Fruit fly (Drosophila melanogaster): ENCODE measurements around the gene CG12099.
A peak's percentile ranks its signal among the peaks of the same experiment; 100 is the strongest.

Gene CG12099

dm6 chr3L:1558178-1558788, at the start of gene CG12099, which contains the start of gene Pex10:
CG12099 (minus strand) TSS chr3L:1558484.
Pex10 (plus strand) TSS chr3L:1558228.
- no peak for TF ChIP-seq psq (optimal IDR thresholded peaks at IDR 0.05)
- TF ChIP-seq usp (GFP tag; optimal IDR thresholded peaks at IDR 0.05) = no peak
- no peak for TF ChIP-seq EcR (GFP tag; optimal IDR thresholded peaks at IDR 0.05)
- TF ChIP-seq Dll (optimal IDR thresholded peaks at IDR 0.05) = no peak
- TF ChIP-seq pan (optimal IDR thresholded peaks at IDR 0.05) = no peak
- no peak for TF ChIP-seq CG8478 (optimal IDR thresholded peaks at IDR 0.05)

- TF ChIP-seq Dll (optimal IDR thresholded peaks at IDR 0.05) (no peak), pan (optimal IDR thresholded peaks at IDR 0.05) (no peak), EcR (GFP tag; optimal IDR thresholded peaks at IDR 0.05) (no peak), CG8478 (optimal IDR thresholded peaks at IDR 0.05) (no peak), usp (GFP tag; optimal IDR thresholded peaks at IDR 0.05) (no peak), psq (optimal IDR thresholded peaks at IDR 0.05) (no peak)
These were observed 44.5 kb upstream of the CG12099 start, which contains the start of the genes CG18170 and CG33791 for dm6 chr3L:1602833-1603128. CG18170 (plus strand) TSS chr3L:1602954. CG33791 (plus strand) TSS chr3L:1602954.

- TF ChIP-seq psq (optimal IDR thresholded peaks at IDR 0.05) (no peak), EcR (GFP tag; optimal IDR thresholded peaks at IDR 0.05) (no peak), Dll (optimal IDR thresholded peaks at IDR 0.05) (no peak), pan (optimal IDR thresholded peaks at IDR 0.05) (no peak), usp (GFP tag; optimal IDR thresholded peaks at IDR 0.05) (no peak), CG8478 (optimal IDR thresholded peaks at IDR 0.05) (no peak)
These were observed 44.0 kb upstream of the CG12099 start, which contains the start of gene CG12104 for dm6 chr3L:1602064-1602832. CG12104 (minus strand) TSS chr3L:1602674.

- TF ChIP-seq psq (optimal IDR thresholded peaks at IDR 0.05) = no peak
- TF ChIP-seq usp (GFP tag; optimal IDR thresholded peaks at IDR 0.05) = no peak
- TF ChIP-seq pan (optimal IDR thresholded peaks at IDR 0.05) = no peak
- TF ChIP-seq Dll (optimal IDR thresholded peaks at IDR 0.05) = no peak
- TF ChIP-seq EcR (GFP tag; optimal IDR thresholded peaks at IDR 0.05) = no peak
- no peak for TF ChIP-seq CG8478 (optimal IDR thresholded peaks at IDR 0.05)
These were observed 34.7 kb upstream of the CG12099 start for dm6 chr3L:1592822-1593452.

- no peak for TF ChIP-seq Dll (optimal IDR thresholded peaks at IDR 0.05)
- TF ChIP-seq psq (optimal IDR thresholded peaks at IDR 0.05) = no peak
These were observed 33.5 kb upstream of the CG12099 start for dm6 chr3L:1591692-1592371.

- no peak for TF ChIP-seq EcR (GFP tag; optimal IDR thresholded peaks at IDR 0.05)
- no peak for TF ChIP-seq pan (optimal IDR thresholded peaks at IDR 0.05)
- TF ChIP-seq usp (GFP tag; optimal IDR thresholded peaks at IDR 0.05) = no peak
- TF ChIP-seq psq (optimal IDR thresholded peaks at IDR 0.05) = no peak
These were observed 31.9 kb upstream of the CG12099 start for dm6 chr3L:1590194-1590593.

- no peak for TF ChIP-seq psq (optimal IDR thresholded peaks at IDR 0.05)
- no peak for TF ChIP-seq Dll (optimal IDR thresholded peaks at IDR 0.05)
These were observed 29.0 kb upstream of the CG12099 start for dm6 chr3L:1587140-1587849.

- TF ChIP-seq psq (optimal IDR thresholded peaks at IDR 0.05) (no peak), EcR (GFP tag; optimal IDR thresholded peaks at IDR 0.05) (no peak), usp (GFP tag; optimal IDR thresholded peaks at IDR 0.05) (no peak), Dll (optimal IDR thresholded peaks at IDR 0.05) (peak; percentile 99), CG8478 (optimal IDR thresholded peaks at IDR 0.05) (no peak), pan (optimal IDR thresholded peaks at IDR 0.05) (no peak)
These were observed 28.2 kb upstream of the CG12099 start for dm6 chr3L:1586266-1587054.

- TF ChIP-seq usp (GFP tag; optimal IDR thresholded peaks at IDR 0.05) (no peak), psq (optimal IDR thresholded peaks at IDR 0.05) (no peak), CG8478 (optimal IDR thresholded peaks at IDR 0.05) (no peak), EcR (GFP tag; optimal IDR thresholded peaks at IDR 0.05) (no peak), Dll (optimal IDR thresholded peaks at IDR 0.05) (no peak), pan (optimal IDR thresholded peaks at IDR 0.05) (no peak)
These were observed 26.5 kb upstream of the CG12099 start for dm6 chr3L:1584781-1585180.

- TF ChIP-seq psq (optimal IDR thresholded peaks at IDR 0.05) (no peak), Dll (optimal IDR thresholded peaks at IDR 0.05) (no peak), pan (optimal IDR thresholded peaks at IDR 0.05) (no peak), EcR (GFP tag; optimal IDR thresholded peaks at IDR 0.05) (no peak), usp (GFP tag; optimal IDR thresholded peaks at IDR 0.05) (no peak), CG8478 (optimal IDR thresholded peaks at IDR 0.05) (no peak)
These were observed 25.7 kb upstream of the CG12099 start for dm6 chr3L:1584003-1584402.

- no peak for TF ChIP-seq Dll (optimal IDR thresholded peaks at IDR 0.05)
- no peak for TF ChIP-seq EcR (GFP tag; optimal IDR thresholded peaks at IDR 0.05)
- no peak for TF ChIP-seq pan (optimal IDR thresholded peaks at IDR 0.05)
- no peak for TF ChIP-seq CG8478 (optimal IDR thresholded peaks at IDR 0.05)
- no peak for TF ChIP-seq usp (GFP tag; optimal IDR thresholded peaks at IDR 0.05)
- TF ChIP-seq psq (optimal IDR thresholded peaks at IDR 0.05) = no peak
These were observed 22.5 kb upstream of the CG12099 start for dm6 chr3L:1580821-1581220.

Data from whole organism.